Fruit fly (Drosophila melanogaster): ENCODE data around the gene CG1523.

DNA sequence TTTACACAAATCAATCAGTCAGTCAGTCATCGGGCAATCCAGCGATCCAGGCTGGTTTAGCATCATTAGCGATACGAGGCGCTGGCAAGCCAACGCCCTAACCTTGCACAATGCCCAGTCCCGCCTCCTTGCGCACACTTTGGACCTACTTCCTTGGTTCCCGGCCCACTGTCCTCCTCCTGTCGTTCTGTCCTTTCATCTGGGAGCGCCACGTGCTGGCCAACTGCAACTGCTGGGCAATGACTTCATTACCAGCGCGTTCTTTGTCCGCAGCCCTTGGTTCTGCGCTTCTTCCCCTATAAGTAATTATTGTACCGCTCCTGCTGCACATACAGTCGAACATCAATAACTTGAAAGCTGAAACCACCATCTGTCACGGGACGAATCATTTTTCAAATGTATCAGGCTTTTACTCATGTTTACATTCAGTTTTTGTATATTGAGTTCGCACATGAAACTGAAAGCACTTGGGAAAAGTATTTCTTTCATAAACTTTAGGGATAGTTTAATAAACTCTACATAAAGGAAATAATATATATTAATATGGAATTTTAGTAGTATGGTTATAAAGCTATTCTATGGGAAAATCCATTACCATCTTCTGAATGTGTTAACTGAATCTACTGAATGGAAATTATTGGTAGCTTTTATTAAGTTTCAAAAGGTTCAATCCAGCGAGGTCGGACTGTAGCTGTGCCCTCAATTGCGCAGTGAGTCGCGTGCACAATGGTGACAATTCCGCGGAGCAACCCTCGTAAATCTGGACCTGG is 28.3 kb upstream of the CG1523 start:
- TF ChIP-seq vri (GFP tag; optimal IDR thresholded peaks at IDR 0.05) (no peak), svp (GFP tag) (peak; percentile 45), Gug (GFP tag; IDR thresholded peaks at IDR 0.05) (no peak), Sox102F (GFP tag; optimal IDR thresholded peaks at IDR 0.05) (peak; percentile 6), OdsH (GFP tag; optimal IDR thresholded peaks at IDR 0.05) (peak; percentile 65), CG11294 (GFP tag; IDR thresholded peaks at IDR 0.05) (no peak)

Measured in whole organism, prepupa.